Fruit fly (Drosophila melanogaster): Measurements from ENCODE around the gene CG42354.

CG42354 gene

dm6 chrX:16103482-16103881 is 1.3 kb downstream of the CG42354 start (continued):
- TF ChIP-seq unpg (GFP tag; optimal IDR thresholded peaks at IDR 0.05) = peak; percentile 38
- no peak for TF ChIP-seq HLH4C (GFP tag; IDR thresholded peaks at IDR 0.05; ENCODE audit: partially characterized antibody)
- peak; percentile 34; the same call in 1 of the 2 replicates for TF ChIP-seq ssp (GFP tag; IDR thresholded peaks at IDR 0.05)
- peak; percentile 22 for TF ChIP-seq CG9609 (GFP tag; optimal IDR thresholded peaks at IDR 0.05)
- TF ChIP-seq MBD-R2 (GFP tag; IDR thresholded peaks at IDR 0.05) = no peak; the same call in 1 of the 2 replicates
- peak; percentile 1 for TF ChIP-seq Mes4 (GFP tag; optimal IDR thresholded peaks at IDR 0.05)
- TF ChIP-seq lmd (GFP tag; IDR thresholded peaks at IDR 0.05) = peak; percentile 56
- peak; percentile 25; the same call in 1 of the 4 replicates for TF ChIP-seq Gug (GFP tag; IDR thresholded peaks at IDR 0.05)
- no peak for TF ChIP-seq sim (GFP tag; IDR thresholded peaks at IDR 0.05)
- TF ChIP-seq Xrp1 (GFP tag; IDR thresholded peaks at IDR 0.05) = peak; percentile 78
- no peak for TF ChIP-seq CG7963 (GFP tag; IDR thresholded peaks at IDR 0.05; ENCODE audit: partially characterized antibody)
- peak; percentile 65 for TF ChIP-seq slbo (GFP tag; IDR thresholded peaks at IDR 0.05)
- no peak for TF ChIP-seq CG11560 (tag; IDR thresholded peaks at IDR 0.05)
- TF ChIP-seq ind (GFP tag; optimal IDR thresholded peaks at IDR 0.05) = peak; percentile 41
- TF ChIP-seq nmo (GFP tag; optimal IDR thresholded peaks at IDR 0.05) = peak; percentile 53
- TF ChIP-seq Med (GFP tag) = peak; percentile 89
- peak; percentile 30 for TF ChIP-seq HHEX (GFP tag; optimal IDR thresholded peaks at IDR 0.05)
- TF ChIP-seq CG30403 (GFP tag; optimal IDR thresholded peaks at IDR 0.05) = peak; percentile 52
- TF ChIP-seq Nf-YC (tag; optimal IDR thresholded peaks at IDR 0.05) = no peak
- TF ChIP-seq ci (GFP tag; IDR thresholded peaks at IDR 0.05) = peak; percentile 73
- peak; percentile 52; the same call in 1 of the 3 replicates for TF ChIP-seq so (GFP tag; IDR thresholded peaks at IDR 0.05)
- TF ChIP-seq grau (tag; optimal IDR thresholded peaks at IDR 0.05) = no peak
- TF ChIP-seq BEAF-32 (GFP tag; optimal IDR thresholded peaks at IDR 0.05) = no peak
- TF ChIP-seq Optix (GFP tag; IDR thresholded peaks at IDR 0.05) = 0 out of 3 replicates have a peak, but pooled peaks have one; percentile 6
- no peak for TF ChIP-seq Lpt (GFP tag; optimal IDR thresholded peaks at IDR 0.05)
- TF ChIP-seq Rx (GFP tag; IDR thresholded peaks at IDR 0.05) = peak; percentile 47
- TF ChIP-seq CG11093 (GFP tag; IDR thresholded peaks at IDR 0.05) = peak; percentile 30; the same call in 1 of the 3 replicates
- 0 out of 2 replicates have a peak, but pooled peaks have one; percentile 8 for TF ChIP-seq sob (GFP tag; IDR thresholded peaks at IDR 0.05)
- no peak for TF ChIP-seq Elba2 (GFP tag; optimal IDR thresholded peaks at IDR 0.05)
- TF ChIP-seq CG6272 (GFP tag; IDR thresholded peaks at IDR 0.05) = 0 out of 2 replicates have a peak, but pooled peaks have one; percentile 24
- peak; percentile 35 for TF ChIP-seq CG32772 (GFP tag; IDR thresholded peaks at IDR 0.05)
- no peak for TF ChIP-seq scrt (GFP tag; optimal IDR thresholded peaks at IDR 0.05)
- TF ChIP-seq hb (GFP tag; IDR thresholded peaks at IDR 0.05; ENCODE audit: partially characterized antibody) = no peak
- TF ChIP-seq az2 (GFP tag; optimal IDR thresholded peaks at IDR 0.05) = peak; percentile 54
- no peak for TF ChIP-seq Deaf1 (tag; optimal IDR thresholded peaks at IDR 0.05)
- TF ChIP-seq CG18011 (GFP tag; optimal IDR thresholded peaks at IDR 0.05) = no peak
- 0 out of 2 replicates have a peak, but pooled peaks have one; percentile 45 for TF ChIP-seq seq (GFP tag; IDR thresholded peaks at IDR 0.05)
- peak; percentile 1 for TF ChIP-seq NC2β (GFP tag; optimal IDR thresholded peaks at IDR 0.05)
- TF ChIP-seq Dll (GFP tag; IDR thresholded peaks at IDR 0.05; ENCODE audit: partially characterized antibody) = no peak
- TF ChIP-seq CG2199 (GFP tag; IDR thresholded peaks at IDR 0.05) = 0 out of 3 replicates have a peak, but pooled peaks have one; percentile 34
- no peak for TF ChIP-seq tna (GFP tag; IDR thresholded peaks at IDR 0.05; ENCODE audit: partially characterized antibody)
- TF ChIP-seq ara (GFP tag; IDR thresholded peaks at IDR 0.05) = peak; percentile 64
- no peak for TF ChIP-seq abd-A (tag; optimal IDR thresholded peaks at IDR 0.05)
- peak; percentile 17 for TF ChIP-seq CG17359 (tag; optimal IDR thresholded peaks at IDR 0.05)
- peak; percentile 12 for TF ChIP-seq ERR (GFP tag; optimal IDR thresholded peaks at IDR 0.05)
- TF ChIP-seq E2f2 (GFP tag; IDR thresholded peaks at IDR 0.05) = 0 out of 2 replicates have a peak, but pooled peaks have one; percentile 32
- peak; percentile 5 for TF ChIP-seq CG18764 (GFP tag; optimal IDR thresholded peaks at IDR 0.05)
- no peak for TF ChIP-seq rib (GFP tag; IDR thresholded peaks at IDR 0.05)
- 0 out of 3 replicates have a peak, but pooled peaks have one; percentile 39 for TF ChIP-seq CG3726 (GFP tag; IDR thresholded peaks at IDR 0.05)
- peak; percentile 66; the same call in 1 of the 2 replicates for TF ChIP-seq sisA (GFP tag; IDR thresholded peaks at IDR 0.05)
- TF ChIP-seq Fer3 (tag; optimal IDR thresholded peaks at IDR 0.05) = no peak
